Worm (Caenorhabditis elegans): ENCODE measurements around the gene Y57G11C.1147.

DNA sequence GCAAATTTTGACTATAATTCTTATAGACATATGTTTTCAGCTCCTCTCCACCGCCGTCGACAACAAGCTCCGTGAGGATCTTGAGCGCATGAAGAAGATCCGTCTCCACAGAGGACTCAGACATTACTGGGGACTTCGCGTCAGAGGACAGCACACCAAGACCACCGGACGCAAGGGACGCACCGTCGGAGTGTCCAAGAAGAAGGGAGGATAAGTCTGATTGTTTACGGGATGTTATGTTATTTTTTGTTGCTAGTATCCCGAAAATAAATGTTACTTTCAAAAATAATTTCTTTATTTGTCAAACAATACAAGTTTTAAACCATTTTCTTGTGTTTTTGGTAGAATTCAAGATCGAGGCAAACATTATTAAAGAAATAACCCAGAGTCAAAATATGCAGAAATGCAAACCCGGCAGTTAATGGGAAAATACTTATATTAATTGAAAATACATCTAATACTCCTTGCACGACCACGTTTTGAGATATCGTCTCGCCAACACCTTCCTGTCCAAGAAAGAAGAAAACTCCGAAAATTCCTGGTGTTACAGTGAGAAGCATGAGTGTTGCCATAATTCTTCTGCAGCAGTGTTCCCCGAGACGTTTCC lies 28.9 kb upstream of the Y57G11C.1147 start:
- TF ChIP-seq ama-1 (optimal IDR thresholded peaks at IDR 0.05): no peak
- TF ChIP-seq flt-1 (GFP tag; IDR thresholded peaks at IDR 0.05): no peak
- no peak for TF ChIP-seq aly-1 (tag; optimal IDR thresholded peaks at IDR 0.05)
- TF ChIP-seq hmg-4 (GFP tag; optimal IDR thresholded peaks at IDR 0.05): no peak
- no peak for TF ChIP-seq B0310.2 (tag; optimal IDR thresholded peaks at IDR 0.05)
- no peak for TF ChIP-seq hmbx-1 (tag; optimal IDR thresholded peaks at IDR 0.05)
- TF ChIP-seq tbx-37 (GFP tag; conservative IDR thresholded peaks at IDR 0.05): no peak
- no peak for TF ChIP-seq F13C5.2 (tag; optimal IDR thresholded peaks at IDR 0.05)
